Fruit fly (Drosophila melanogaster) whole organism, embryonic: ENCODE data around the gene CG33721.

Experiments
- ATbp ChIP-seq: fragments of 200-800 bp; sonication (Bioruptor generic); optimal IDR thresholded peaks from 2 replicates; lab custom pipeline; 2017; ENCODE audit warnings: missing biosample characterization, mild to moderate bottlenecking, missing genetic modification characterization, missing genetic modification reagents
- Abd-B ChIP-seq: fragments of 200-800 bp; sonication (Bioruptor generic); optimal IDR thresholded peaks from 2 replicates; lab custom pipeline; 2018; ENCODE audit warnings: missing biosample characterization, mild to moderate bottlenecking, missing genetic modification characterization, moderate library complexity
- BtbVII ChIP-seq: fragments of 200-800 bp; sonication (Bioruptor generic); optimal IDR thresholded peaks from 3 replicates; lab custom pipeline; 2017; ENCODE audit warnings: missing biosample characterization, mild to moderate bottlenecking, missing genetic modification characterization
- CG1024 ChIP-seq: fragments of 200-800 bp; sonication (Bioruptor generic); IDR thresholded peaks from 2 replicates; pipeline ENCODE4 v1.3.6; 2022; ENCODE audit warnings: missing biosample characterization, missing genetic modification characterization
- CG12071 ChIP-seq: fragments of 200-800 bp; sonication (Bioruptor generic); optimal IDR thresholded peaks from 3 replicates; lab custom pipeline; 2018; ENCODE audit warnings: missing biosample characterization, mild to moderate bottlenecking, missing genetic modification characterization
- CG12391 ChIP-seq: fragments of 200-800 bp; sonication (Bioruptor generic); optimal IDR thresholded peaks from 3 replicates; lab custom pipeline; 2018; ENCODE audit warnings: missing biosample characterization, mild to moderate bottlenecking, missing genetic modification characterization, moderate library complexity
- CG13296 ChIP-seq: fragments of 200-800 bp; sonication (Bioruptor generic); optimal IDR thresholded peaks from 3 replicates; lab custom pipeline; 2018; ENCODE audit warnings: missing biosample characterization, mild to moderate bottlenecking, missing genetic modification characterization
- CG13624 ChIP-seq: fragments of 200-800 bp; sonication (Bioruptor generic); optimal IDR thresholded peaks from 2 replicates; lab custom pipeline; 2016; ENCODE audit warnings: missing biosample characterization, missing genetic modification characterization
- CG13775 ChIP-seq: fragments of 200-800 bp; sonication (Bioruptor generic); optimal IDR thresholded peaks from 3 replicates; lab custom pipeline; 2017; ENCODE audit warnings: missing biosample characterization, mild to moderate bottlenecking, missing genetic modification characterization
- CG15011 ChIP-seq: fragments of 200-800 bp; sonication (Bioruptor generic); optimal IDR thresholded peaks from 3 replicates; lab custom pipeline; 2018; ENCODE audit warnings: missing biosample characterization, mild to moderate bottlenecking, missing genetic modification characterization
- CG15696 ChIP-seq: fragments of 200-800 bp; sonication (Bioruptor generic); optimal IDR thresholded peaks from 2 replicates; lab custom pipeline; 2019; ENCODE audit warnings: missing biosample characterization, mild to moderate bottlenecking, missing genetic modification characterization, moderate library complexity
- CG17186 ChIP-seq: fragments of 200-800 bp; sonication (Bioruptor generic); optimal IDR thresholded peaks from 3 replicates; lab custom pipeline; 2017; ENCODE audit warnings: missing biosample characterization, missing genetic modification reagents, missing genetic modification characterization
- CG17802 ChIP-seq: fragments of 200-800 bp; sonication (Bioruptor generic); optimal IDR thresholded peaks from 2 replicates; lab custom pipeline; 2018; ENCODE audit warnings: missing biosample characterization, mild to moderate bottlenecking, missing genetic modification characterization, moderate library complexity
- CG18476 ChIP-seq: fragments of 200-800 bp; sonication (Bioruptor generic); optimal IDR thresholded peaks from 2 replicates; lab custom pipeline; 2016; ENCODE audit warnings: missing biosample characterization, mild to moderate bottlenecking, missing genetic modification characterization
- CG2129 ChIP-seq: fragments of 200-800 bp; sonication (Bioruptor generic); IDR thresholded peaks from 2 replicates; pipeline ENCODE4 v1.3.6; 2022; ENCODE audit warnings: missing biosample characterization, missing genetic modification characterization; ENCODE audit not compliant: partially characterized antibody
- CG2199 ChIP-seq: fragments of 200-800 bp; sonication (Bioruptor generic); IDR thresholded peaks from 3 replicates; pipeline ENCODE4 v1.3.6; 2022; ENCODE audit warnings: missing biosample characterization, missing genetic modification characterization
- CG2202 ChIP-seq: fragments of 200-800 bp; sonication (Bioruptor generic); optimal IDR thresholded peaks from 2 replicates; lab custom pipeline; 2018; ENCODE audit warnings: missing biosample characterization, mild to moderate bottlenecking, missing genetic modification characterization
- CG2678 ChIP-seq: fragments of 200-800 bp; sonication (Bioruptor generic); optimal IDR thresholded peaks from 3 replicates; lab custom pipeline; 2019; ENCODE audit warnings: missing biosample characterization, mild to moderate bottlenecking, missing genetic modification characterization, moderate library complexity
- CG31224 ChIP-seq: fragments of 200-800 bp; sonication (Bioruptor generic); IDR thresholded peaks from 2 replicates; pipeline ENCODE4 v1.3.6; 2022; ENCODE audit warnings: missing biosample characterization, missing genetic modification characterization
- CG3163 ChIP-seq: fragments of 200-800 bp; sonication (Bioruptor generic); optimal IDR thresholded peaks from 3 replicates; lab custom pipeline; 2016; ENCODE audit warnings: missing biosample characterization, missing genetic modification characterization
- CG34376 ChIP-seq: fragments of 200-800 bp; sonication (Bioruptor generic); optimal IDR thresholded peaks from 2 replicates; lab custom pipeline; 2018; ENCODE audit warnings: missing biosample characterization, mild to moderate bottlenecking, missing genetic modification characterization
- CG4617 ChIP-seq: fragments of 200-800 bp; sonication (Bioruptor generic); optimal IDR thresholded peaks from 3 replicates; lab custom pipeline; 2016; ENCODE audit warnings: missing biosample characterization, missing genetic modification characterization, borderline replicate concordance
- CG4730 ChIP-seq: fragments of 200-800 bp; sonication (Bioruptor generic); IDR thresholded peaks from 2 replicates; pipeline ENCODE4 v1.3.6; 2022; ENCODE audit warnings: missing biosample characterization, missing genetic modification characterization
- CG6272 ChIP-seq: fragments of 200-800 bp; sonication (Bioruptor generic); IDR thresholded peaks from 2 replicates; pipeline ENCODE4 v1.3.6; 2022; ENCODE audit warnings: missing biosample characterization, missing genetic modification characterization
- CG8359 ChIP-seq: fragments of 200-800 bp; sonication (Bioruptor generic); optimal IDR thresholded peaks from 2 replicates; lab custom pipeline; 2017; ENCODE audit warnings: missing biosample characterization, mild to moderate bottlenecking, missing genetic modification characterization, borderline replicate concordance
- CG8944 ChIP-seq: fragments of 200-800 bp; sonication (Bioruptor generic); optimal IDR thresholded peaks from 3 replicates; lab custom pipeline; 2016; ENCODE audit warnings: missing biosample characterization, missing genetic modification characterization
- CG9817 ChIP-seq: fragments of 200-800 bp; sonication (Bioruptor generic); optimal IDR thresholded peaks from 2 replicates; lab custom pipeline; 2018; ENCODE audit warnings: missing biosample characterization, mild to moderate bottlenecking, missing genetic modification characterization, moderate library complexity
- CTCF ChIP-seq: fragments of 200-800 bp; sonication (Bioruptor generic); optimal IDR thresholded peaks from 2 replicates; lab custom pipeline; 2017; ENCODE audit warnings: missing biosample characterization, mild to moderate bottlenecking, missing genetic modification characterization, moderate library complexity
- Drgx ChIP-seq: fragments of 200-800 bp; sonication (Bioruptor generic); IDR thresholded peaks from 2 replicates; pipeline ENCODE4 v1.3.6; 2022; ENCODE audit warnings: missing biosample characterization, missing genetic modification characterization
- Elba2 ChIP-seq: fragments of 200-800 bp; sonication (Bioruptor generic); optimal IDR thresholded peaks from 3 replicates; lab custom pipeline; 2016; ENCODE audit warnings: missing biosample characterization, missing genetic modification characterization
- Gug ChIP-seq: fragments of 200-800 bp; sonication (Bioruptor generic); IDR thresholded peaks from 4 replicates; pipeline ENCODE4 v1.3.6; 2022; ENCODE audit warnings: missing biosample characterization, missing genetic modification characterization
- NC2α ChIP-seq: fragments of 200-800 bp; sonication (Bioruptor generic); optimal IDR thresholded peaks from 2 replicates; lab custom pipeline; 2016; ENCODE audit warnings: missing biosample characterization, missing genetic modification characterization
- Poxn ChIP-seq: fragments of 200-800 bp; sonication (Bioruptor generic); IDR thresholded peaks from 2 replicates; pipeline ENCODE4 v1.3.6; 2022; ENCODE audit warnings: missing biosample characterization, missing genetic modification characterization
- Side ChIP-seq: fragments of 200-800 bp; sonication (Bioruptor generic); optimal IDR thresholded peaks from 2 replicates; lab custom pipeline; 2016; ENCODE audit warnings: missing biosample characterization, missing genetic modification characterization
- bcd ChIP-seq: fragments of 200-800 bp; sonication (Bioruptor generic); optimal IDR thresholded peaks from 2 replicates; lab custom pipeline; 2017; ENCODE audit warnings: missing biosample characterization, mild to moderate bottlenecking, missing genetic modification characterization
- btn ChIP-seq: fragments of 200-800 bp; sonication (Bioruptor generic); optimal IDR thresholded peaks from 2 replicates; lab custom pipeline; 2016; ENCODE audit warnings: missing biosample characterization, missing genetic modification characterization
- chn ChIP-seq: fragments of 200-800 bp; sonication (Bioruptor generic); optimal IDR thresholded peaks from 2 replicates; lab custom pipeline; 2016; ENCODE audit warnings: missing biosample characterization, missing genetic modification characterization
- crp ChIP-seq, 2 experiments: fragments of 200-800 bp; sonication (Bioruptor generic); optimal IDR thresholded peaks; 2 replicates in 1 of 2; 3 replicates in 1 of 2; lab custom pipeline; 2017; ENCODE audit warnings: missing biosample characterization in 2 of 2, missing genetic modification characterization in 2 of 2, mild to moderate bottlenecking in 1 of 2, moderate library complexity in 1 of 2
- kni ChIP-seq: fragments of 200-800 bp; sonication (Bioruptor generic); optimal IDR thresholded peaks from 3 replicates; lab custom pipeline; 2017; ENCODE audit warnings: mild to moderate bottlenecking, missing biosample characterization, missing genetic modification reagents, missing genetic modification characterization
- nerfin-1 ChIP-seq: fragments of 200-800 bp; sonication (Bioruptor generic); optimal IDR thresholded peaks from 3 replicates; lab custom pipeline; 2019; ENCODE audit warnings: missing biosample characterization, mild to moderate bottlenecking, missing genetic modification characterization, moderate library complexity
- onecut ChIP-seq: fragments of 200-800 bp; sonication (Bioruptor generic); IDR thresholded peaks from 2 replicates; pipeline ENCODE4 v1.3.6; 2022; ENCODE audit warnings: missing biosample characterization, missing genetic modification characterization
- pan ChIP-seq, 4 experiments: fragments of >200 bp in 3 of 4; fragments of 200-800 bp in 1 of 4; sonication (Bioruptor generic) in 1 of 4; optimal IDR thresholded peaks in 3 of 4; IDR thresholded peaks in 1 of 4; 2 replicates each; pipeline versions ENCODE4 v1.3.6 to Lab custom; 2017 to 2022; ENCODE audit warnings: missing biosample characterization in 2 of 4, missing genetic modification characterization in 2 of 4, mixed read lengths in 1 of 4
- psq ChIP-seq: fragments of 200-800 bp; sonication (Bioruptor generic); optimal IDR thresholded peaks from 2 replicates; lab custom pipeline; 2017; ENCODE audit warnings: missing biosample characterization, missing genetic modification characterization
- sim ChIP-seq: fragments of 200-800 bp; sonication (Bioruptor generic); IDR thresholded peaks from 2 replicates; pipeline ENCODE4 v1.3.6; 2022; ENCODE audit warnings: missing biosample characterization, missing genetic modification characterization
- sisA ChIP-seq: fragments of 200-800 bp; sonication (Bioruptor generic); IDR thresholded peaks from 2 replicates; pipeline ENCODE4 v1.3.6; 2022; ENCODE audit warnings: missing biosample characterization, missing genetic modification characterization
- tna ChIP-seq: fragments of 200-800 bp; sonication (Bioruptor generic); IDR thresholded peaks from 2 replicates; pipeline ENCODE4 v1.3.6; 2022; ENCODE audit warnings: missing biosample characterization, missing genetic modification characterization; ENCODE audit not compliant: partially characterized antibody
- tx ChIP-seq: fragments of 200-800 bp; sonication (Bioruptor generic); optimal IDR thresholded peaks from 2 replicates; lab custom pipeline; 2016; ENCODE audit warnings: missing biosample characterization, missing genetic modification characterization
- wdn ChIP-seq: fragments of 200-800 bp; sonication (Bioruptor generic); IDR thresholded peaks from 2 replicates; pipeline ENCODE4 v1.3.6; 2022; ENCODE audit warnings: missing biosample characterization, missing genetic modification characterization

The CG33721 gene

DNA sequence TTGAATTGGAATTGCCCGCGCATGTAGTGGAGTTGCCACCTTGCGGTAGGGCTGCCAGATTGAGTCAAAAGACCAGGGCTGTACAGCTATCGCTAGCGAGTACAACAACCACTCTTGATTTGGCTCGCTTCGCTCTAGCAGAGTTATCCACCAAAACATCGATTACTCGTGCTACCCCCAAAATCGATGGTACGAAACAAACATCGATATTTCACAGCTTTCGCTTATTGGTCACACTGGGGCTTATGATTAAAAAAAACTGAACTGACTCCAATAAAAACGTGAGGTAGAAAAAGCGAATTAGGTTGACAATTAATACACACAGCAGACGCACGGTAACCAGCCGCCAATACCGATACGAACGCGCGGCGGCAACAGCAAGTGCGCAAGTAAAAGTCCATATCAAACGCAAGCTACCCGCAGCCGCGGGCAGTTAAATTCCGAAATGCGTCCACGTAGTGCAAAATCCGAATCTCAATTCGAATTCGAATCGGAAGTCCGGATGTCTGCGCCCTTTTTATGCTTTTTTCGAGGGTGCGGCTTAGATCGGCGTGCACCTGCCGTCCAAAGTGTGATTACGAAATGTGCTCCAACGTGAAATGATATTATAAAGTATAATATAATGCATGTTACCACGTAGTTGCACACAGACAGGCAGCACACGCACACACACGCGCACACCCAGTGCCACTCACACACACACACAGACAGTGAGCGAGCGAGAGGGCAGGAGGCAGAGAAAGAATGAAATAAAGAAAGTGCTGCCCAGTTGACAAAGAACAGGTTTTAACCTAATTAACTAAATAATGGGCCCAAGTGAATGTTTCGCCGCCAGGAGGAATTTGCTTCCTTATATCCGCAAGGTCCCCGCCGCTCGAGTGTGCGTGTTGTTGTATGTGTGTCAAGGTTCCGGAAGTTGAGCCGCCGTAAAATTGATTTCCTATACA is 25.9 kb downstream of the CG33721 start, which contains the start of gene Sar1 (continued):
- TF ChIP-seq tx (GFP tag; lab: Kevin White, UChicago) = peak; percentile 45
- no peak for TF ChIP-seq CG13296 (GFP tag; lab: Kevin White, UChicago)
- no peak for TF ChIP-seq NC2α (GFP tag; lab: Kevin White, UChicago)
- TF ChIP-seq BtbVII (GFP tag; lab: Kevin White, UChicago) = no peak
- TF ChIP-seq sim = no peak
- TF ChIP-seq CG12071 (GFP tag; lab: Kevin White, UChicago) = no peak
- peak; percentile 43 for TF ChIP-seq CG8944 (GFP tag; lab: Kevin White, UChicago)
- TF ChIP-seq CG4730 = no peak
- TF ChIP-seq CG18476 (GFP tag; lab: Kevin White, UChicago) = no peak
- TF ChIP-seq Drgx (GFP tag; lab: Robert Waterston, UW) = no peak
- TF ChIP-seq CG2199 (GFP tag; lab: Robert Waterston, UW) = no peak
- TF ChIP-seq CG34376 (GFP tag; lab: Kevin White, UChicago) = peak; percentile 20
- peak; percentile 42 for TF ChIP-seq Abd-B (GFP tag; lab: Kevin White, UChicago)
- no peak for TF ChIP-seq Side (GFP tag; lab: Kevin White, UChicago)
- no peak for TF ChIP-seq chn (GFP tag; lab: Kevin White, UChicago)
- no peak for TF ChIP-seq Poxn (GFP tag; lab: Robert Waterston, UW)
- peak; percentile 76 for TF ChIP-seq Elba2
- TF ChIP-seq CG15696 (tag; lab: Kevin White, UChicago) = no peak
- peak; percentile 46; the same call in 1 of the 2 replicates for TF ChIP-seq onecut (GFP tag; lab: Robert Waterston, UW)
- TF ChIP-seq crp (GFP tag; optimal IDR thresholded peaks at IDR 0.05; lab: Kevin White, UChicago) = peak in 1 of 2 experiments; percentile 26
- TF ChIP-seq Gug = peak; percentile 42; the same call in 2 of the 4 replicates
- no peak for TF ChIP-seq CG17802
- TF ChIP-seq CG1024 = no peak
- no peak for TF ChIP-seq pan (optimal IDR thresholded peaks at IDR 0.05; lab: Kevin White, UChicago)
- TF ChIP-seq pan (GFP tag; optimal IDR thresholded peaks at IDR 0.05 in 1 of 2, IDR thresholded peaks at IDR 0.05 in 1 of 2) = peak in 1 of 2 experiments; percentile 7
- TF ChIP-seq CG9817 (tag; lab: Kevin White, UChicago) = peak; percentile 28
- peak; percentile 12 for TF ChIP-seq CG2202 (tag; lab: Kevin White, UChicago)
- TF ChIP-seq CG3163 (GFP tag; lab: Kevin White, UChicago) = peak; percentile 60
- peak; percentile 69 for TF ChIP-seq tna
- peak; percentile 64 for TF ChIP-seq CG17186 (GFP tag; lab: Kevin White, UChicago)
- TF ChIP-seq nerfin-1 (tag; lab: Kevin White, UChicago) = peak; percentile 31
- TF ChIP-seq psq (GFP tag; lab: Kevin White, UChicago) = no peak
- no peak for TF ChIP-seq ATbp (GFP tag; lab: Kevin White, UChicago)
- TF ChIP-seq wdn = no peak
- peak; percentile 29 for TF ChIP-seq bcd (GFP tag; lab: Kevin White, UChicago)
- TF ChIP-seq CG12391 (tag; lab: Kevin White, UChicago) = peak; percentile 51
- peak; percentile 3 for TF ChIP-seq kni (GFP tag; lab: Kevin White, UChicago)
- TF ChIP-seq sisA (GFP tag; lab: Robert Waterston, UW) = peak; percentile 53
- no peak for TF ChIP-seq CG8359
- TF ChIP-seq CG6272 = 0 out of 2 replicates have a peak, but pooled peaks have one; percentile 19
- no peak for TF ChIP-seq CG31224 (GFP tag; lab: Robert Waterston, UW)
- TF ChIP-seq CTCF (GFP tag; lab: Kevin White, UChicago) = peak; percentile 60
- TF ChIP-seq CG2678 (tag; lab: Kevin White, UChicago) = no peak
- peak; percentile 60 for TF ChIP-seq CG4617 (GFP tag; lab: Kevin White, UChicago)
- no peak for TF ChIP-seq CG15011 (GFP tag; lab: Kevin White, UChicago)
- no peak for TF ChIP-seq btn (GFP tag; lab: Kevin White, UChicago)
- TF ChIP-seq CG13624 (GFP tag; lab: Kevin White, UChicago) = peak; percentile 47
- TF ChIP-seq CG13775 = no peak
- peak; percentile 92 for TF ChIP-seq CG2129 (GFP tag; lab: Robert Waterston, UW)
